Worm (Caenorhabditis elegans): ENCODE data around the gene erh-1.

erh-1 gene

DNA sequence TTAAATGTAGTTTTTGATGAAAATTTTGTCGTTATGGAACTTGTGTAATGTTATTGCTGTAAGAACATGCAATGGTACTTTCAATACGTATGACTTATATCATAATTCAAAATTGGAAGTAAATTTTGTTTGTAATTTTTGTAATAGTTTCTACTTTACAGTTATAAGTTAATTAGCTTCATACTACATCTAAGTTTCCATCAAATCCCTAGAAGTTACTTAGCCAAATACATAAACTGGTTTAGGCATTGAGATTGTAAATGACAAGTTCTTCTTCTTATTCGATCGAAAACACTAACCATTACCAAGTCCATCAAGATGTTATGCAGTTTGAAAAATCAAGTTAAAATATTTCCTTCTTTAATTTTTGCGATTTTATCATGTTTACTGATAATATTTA, 29.2 kb downstream of the erh-1 start, which contains the start of gene F32G8.2:
TSS of gene F32G8.2 (plus strand) at position 301 of the 400 bp plus-strand sequence.
- TF ChIP-seq lir-3 (tag; optimal IDR thresholded peaks at IDR 0.05; ENCODE audit: poor library complexity): no peak
- no peak for TF ChIP-seq mef-2 (tag; optimal IDR thresholded peaks at IDR 0.05)
- no peak for TF ChIP-seq lin-13 (GFP tag; optimal IDR thresholded peaks at IDR 0.05)
- TF ChIP-seq sptf-1 (tag; optimal IDR thresholded peaks at IDR 0.05): no peak
- TF ChIP-seq grh-1 (GFP tag; IDR thresholded peaks at IDR 0.05): no peak
- TF ChIP-seq hpl-2 (GFP tag; optimal IDR thresholded peaks at IDR 0.05): no peak
- no peak for TF ChIP-seq elt-3 (tag; optimal IDR thresholded peaks at IDR 0.05)
- no peak for TF ChIP-seq xbp-1 (tag; optimal IDR thresholded peaks at IDR 0.05)

DNA sequence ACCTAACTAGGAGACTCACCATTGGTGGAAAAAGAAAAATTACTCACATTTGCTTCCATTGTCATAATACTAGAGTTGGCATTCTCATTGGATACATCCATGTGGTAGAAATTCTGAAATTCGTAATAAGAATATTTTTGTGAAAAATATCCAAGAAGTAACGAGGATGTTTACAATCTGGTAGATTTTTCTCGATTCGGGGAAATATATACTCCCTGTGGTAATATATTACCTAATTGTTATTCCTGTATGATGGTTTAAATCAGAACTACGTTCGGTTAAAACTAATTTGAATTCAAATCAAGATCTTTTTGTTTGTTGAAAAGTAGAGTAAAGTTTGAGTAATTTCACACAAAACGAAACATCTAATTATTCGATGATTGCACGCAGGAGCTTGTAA, 30.0 kb downstream of the erh-1 start, which contains the start of gene srd-34:
TSS of gene srd-34 (minus strand) at position 101 of the 400 bp plus-strand sequence.
- TF ChIP-seq Y116A8C.19 (tag; optimal IDR thresholded peaks at IDR 0.05; ENCODE audit: borderline replicate concordance): no peak
- TF ChIP-seq nhr-28 (tag; optimal IDR thresholded peaks at IDR 0.05): no peak

ce11 chrV:10546749-10547148, 32.2 kb downstream of the erh-1 start, which contains the start of gene F25D1.5:
F25D1.5 (minus strand) TSS chrV:10546783.
- TF ChIP-seq efl-1 (optimal IDR thresholded peaks at IDR 0.05) (peak in 1 of 2 experiments; percentile 6), efl-1 (GFP tag; optimal IDR thresholded peaks at IDR 0.05 in 1 of 2) (no peak), elt-2 (tag; optimal IDR thresholded peaks at IDR 0.05) (peak; percentile 1), unc-30 (tag; optimal IDR thresholded peaks at IDR 0.05) (no peak), nhr-77 (tag; optimal IDR thresholded peaks at IDR 0.05) (peak; percentile 80), nhr-20 (tag; optimal IDR thresholded peaks at IDR 0.05) (peak; percentile 36), nhr-85 (tag) (peak; percentile 79), nhr-90 (tag; optimal IDR thresholded peaks at IDR 0.05; ENCODE audit: poor library complexity) (peak; percentile 6), aha-1 (tag; optimal IDR thresholded peaks at IDR 0.05) (no peak)

- TF ChIP-seq efl-1 (optimal IDR thresholded peaks at IDR 0.05) (no peak), efl-1 (GFP tag; optimal IDR thresholded peaks at IDR 0.05 in 1 of 2) (peak in 1 of 2 experiments; percentile 64), C16A3.4 (tag; optimal IDR thresholded peaks at IDR 0.05) (no peak)
Measured at ce11 chrV:10540024-10540423, 38.9 kb downstream of the erh-1 start, which contains the start of gene degt-1. degt-1 (plus strand) TSS chrV:10540324.

- no peak for TF ChIP-seq efl-3 (GFP tag; optimal IDR thresholded peaks at IDR 0.05)
- TF ChIP-seq mdl-1 (tag; optimal IDR thresholded peaks at IDR 0.05): no peak
- TF ChIP-seq C16A3.4 (tag; optimal IDR thresholded peaks at IDR 0.05): no peak
- TF ChIP-seq lsy-2 (tag; optimal IDR thresholded peaks at IDR 0.05): no peak
- no peak for TF ChIP-seq elt-3 (tag; optimal IDR thresholded peaks at IDR 0.05)
- no peak for TF ChIP-seq blmp-1 (tag; optimal IDR thresholded peaks at IDR 0.05)
- TF ChIP-seq pax-3 (tag; optimal IDR thresholded peaks at IDR 0.05): no peak
- TF ChIP-seq xbp-1 (tag; optimal IDR thresholded peaks at IDR 0.05): no peak
- TF ChIP-seq skn-1 (tag; optimal IDR thresholded peaks at IDR 0.05): no peak
- no peak for TF ChIP-seq lin-13 (GFP tag; optimal IDR thresholded peaks at IDR 0.05)
- no peak for TF ChIP-seq Y116A8C.19 (tag; optimal IDR thresholded peaks at IDR 0.05; ENCODE audit: borderline replicate concordance)
- TF ChIP-seq lin-35 (GFP tag; optimal IDR thresholded peaks at IDR 0.05): no peak
- no peak for TF ChIP-seq pag-3 (tag; optimal IDR thresholded peaks at IDR 0.05; ENCODE audit: borderline replicate concordance, insufficient read depth)
- TF ChIP-seq mep-1 (tag; optimal IDR thresholded peaks at IDR 0.05): no peak
- TF ChIP-seq lin-14 (GFP tag; optimal IDR thresholded peaks at IDR 0.05): no peak
- TF ChIP-seq nhr-85 (tag): no peak
- TF ChIP-seq dpl-1 (GFP tag; optimal IDR thresholded peaks at IDR 0.05): no peak
- TF ChIP-seq grh-1 (GFP tag; IDR thresholded peaks at IDR 0.05): no peak
- no peak for TF ChIP-seq tlp-1 (tag; optimal IDR thresholded peaks at IDR 0.05)
- no peak for TF ChIP-seq hlh-4 (tag; optimal IDR thresholded peaks at IDR 0.05)
Measured at ce11 chrV:10539114-10539513, 39.8 kb downstream of the erh-1 start, which contains the start of gene F25D1.8. F25D1.8 (plus strand) TSS chrV:10539414.

Measured in whole organism, L1 larva.